Fruit fly (Drosophila melanogaster) whole organism, prepupa: ENCODE results near the gene CG43232.

Experiments used
- CG10631 ChIP-seq: fragments of 200-800 bp; sonication (Bioruptor generic); optimal IDR thresholded peaks from 2 replicates; lab custom pipeline; 2016; ENCODE audit warnings: missing biosample characterization, missing genetic modification characterization
- CG10669 ChIP-seq: fragments of 200-800 bp; sonication (Bioruptor generic); optimal IDR thresholded peaks from 3 replicates; lab custom pipeline; 2018; ENCODE audit warnings: missing biosample characterization, mild to moderate bottlenecking, missing genetic modification characterization, moderate library complexity
- CG11294 ChIP-seq: fragments of 200-800 bp; sonication (Bioruptor generic); IDR thresholded peaks from 2 replicates; pipeline ENCODE4 v1.3.6; 2022; ENCODE audit warnings: missing biosample characterization, missing genetic modification characterization
- CG11762 ChIP-seq: fragments of 200-800 bp; sonication (Bioruptor generic); optimal IDR thresholded peaks from 3 replicates; lab custom pipeline; 2016; ENCODE audit warnings: missing biosample characterization, missing genetic modification characterization; ENCODE audit not compliant: insufficient read depth
- CG11902 ChIP-seq: fragments of 200-800 bp; sonication (Bioruptor generic); optimal IDR thresholded peaks from 3 replicates; lab custom pipeline; 2016; ENCODE audit warnings: missing biosample characterization, missing genetic modification characterization
- CG15336 ChIP-seq: fragments of 200-800 bp; sonication (Bioruptor generic); IDR thresholded peaks from 2 replicates; pipeline ENCODE4 v1.3.6; 2022; ENCODE audit warnings: missing biosample characterization, missing genetic modification characterization
- CG3032 ChIP-seq: fragments of 200-800 bp; optimal IDR thresholded peaks from 2 replicates; lab custom pipeline; 2019; ENCODE audit warnings: missing biosample characterization, mild to moderate bottlenecking, missing genetic modification characterization, moderate library complexity
- CG31627 ChIP-seq: fragments of 200-800 bp; sonication (Bioruptor generic); optimal IDR thresholded peaks from 3 replicates; lab custom pipeline; 2016; ENCODE audit warnings: missing biosample characterization, missing genetic modification characterization
- CG32006 ChIP-seq: fragments of 200-800 bp; sonication (Bioruptor generic); optimal IDR thresholded peaks from 3 replicates; lab custom pipeline; 2017; ENCODE audit warnings: missing biosample characterization, mild to moderate bottlenecking, missing genetic modification characterization
- CG6163 ChIP-seq: fragments of 200-800 bp; sonication (Bioruptor generic); IDR thresholded peaks from 3 replicates; pipeline ENCODE4 v1.3.6; 2022; ENCODE audit warnings: missing biosample characterization, missing genetic modification characterization
- CG6276 ChIP-seq: fragments of 200-800 bp; sonication (Bioruptor generic); optimal IDR thresholded peaks from 2 replicates; lab custom pipeline; 2017; ENCODE audit warnings: missing biosample characterization, mild to moderate bottlenecking, missing genetic modification characterization
- CG6792 ChIP-seq: fragments of 200-800 bp; sonication (Bioruptor generic); optimal IDR thresholded peaks from 3 replicates; lab custom pipeline; 2016; ENCODE audit warnings: missing biosample characterization, missing genetic modification characterization
- CG6808 ChIP-seq: fragments of 200-800 bp; sonication (Bioruptor generic); optimal IDR thresholded peaks from 3 replicates; lab custom pipeline; 2017; ENCODE audit warnings: missing biosample characterization, missing genetic modification characterization, mild to moderate bottlenecking, moderate library complexity, missing genetic modification reagents
- CG6854 ChIP-seq: fragments of 200-800 bp; sonication (Bioruptor generic); optimal IDR thresholded peaks from 2 replicates; lab custom pipeline; 2017; ENCODE audit warnings: missing biosample characterization, mild to moderate bottlenecking, missing genetic modification characterization
- CG7368 ChIP-seq: fragments of 200-800 bp; sonication (Bioruptor generic); optimal IDR thresholded peaks from 3 replicates; lab custom pipeline; 2016; ENCODE audit warnings: missing biosample characterization, missing genetic modification characterization
- CG8119 ChIP-seq: fragments of 200-800 bp; sonication (Bioruptor generic); IDR thresholded peaks from 3 replicates; pipeline ENCODE4 v1.3.6; 2022; ENCODE audit warnings: missing biosample characterization, missing genetic modification characterization
- CG8319 ChIP-seq: fragments of 200-800 bp; sonication (Bioruptor generic); optimal IDR thresholded peaks from 3 replicates; lab custom pipeline; 2016; ENCODE audit warnings: missing biosample characterization, missing genetic modification characterization
- CG9139 ChIP-seq: fragments of 200-800 bp; sonication (Bioruptor generic); optimal IDR thresholded peaks from 3 replicates; lab custom pipeline; 2017; ENCODE audit warnings: missing biosample characterization, mild to moderate bottlenecking, missing genetic modification characterization
- Eip78C ChIP-seq: fragments of 200-800 bp; sonication (Bioruptor generic); peaks from one replicate; lab custom pipeline; 2016; ENCODE audit warnings: missing biosample characterization, missing genetic modification characterization
- Eip93F ChIP-seq: fragments of 200-800 bp; sonication (Bioruptor generic); optimal IDR thresholded peaks from 2 replicates; lab custom pipeline; 2016; ENCODE audit warnings: missing biosample characterization, mild to moderate bottlenecking, missing genetic modification characterization
- Ets21C ChIP-seq: fragments of 200-800 bp; sonication (Bioruptor generic); optimal IDR thresholded peaks from 3 replicates; lab custom pipeline; 2016; ENCODE audit warnings: missing biosample characterization, missing genetic modification characterization
- Ets96B ChIP-seq: fragments of 200-800 bp; optimal IDR thresholded peaks from 2 replicates; lab custom pipeline; 2019; ENCODE audit warnings: missing biosample characterization, mild to moderate bottlenecking, missing genetic modification characterization, moderate library complexity
- Gug ChIP-seq: fragments of 200-800 bp; sonication (Bioruptor generic); IDR thresholded peaks from 2 replicates; pipeline ENCODE4 v1.3.6; 2022; ENCODE audit warnings: missing biosample characterization, missing genetic modification characterization
- Hr38 ChIP-seq: sonication (Bioruptor generic); optimal IDR thresholded peaks from 2 replicates; lab custom pipeline; 2016; ENCODE audit warnings: missing biosample characterization, missing genetic modification characterization
- Hr39 ChIP-seq: fragments of 200-800 bp; sonication (Bioruptor generic); optimal IDR thresholded peaks from 2 replicates; lab custom pipeline; 2016; ENCODE audit warnings: missing biosample characterization, missing genetic modification characterization
- Lpt ChIP-seq: fragments of 200-800 bp; sonication (Bioruptor generic); optimal IDR thresholded peaks from 3 replicates; lab custom pipeline; 2016; ENCODE audit warnings: missing biosample characterization, missing genetic modification characterization
- Smox ChIP-seq: fragments of 200-800 bp; sonication (Bioruptor generic); optimal IDR thresholded peaks from 3 replicates; lab custom pipeline; 2016; ENCODE audit warnings: missing biosample characterization, missing genetic modification characterization
- Sox14 ChIP-seq: fragments of 200-800 bp; sonication (Bioruptor generic); optimal IDR thresholded peaks from 3 replicates; lab custom pipeline; 2016; ENCODE audit warnings: missing biosample characterization, missing genetic modification characterization
- Sox15 ChIP-seq: fragments of 200-800 bp; sonication (Bioruptor generic); optimal IDR thresholded peaks from 3 replicates; lab custom pipeline; 2016; ENCODE audit warnings: missing biosample characterization, missing genetic modification characterization
- achi ChIP-seq: fragments of 200-800 bp; sonication (Bioruptor generic); optimal IDR thresholded peaks from 3 replicates; lab custom pipeline; 2016; ENCODE audit warnings: missing biosample characterization, missing genetic modification characterization
- acj6 ChIP-seq: fragments of 200-800 bp; sonication (Bioruptor generic); optimal IDR thresholded peaks from 3 replicates; lab custom pipeline; 2016; ENCODE audit warnings: missing biosample characterization, missing genetic modification characterization
- cyc ChIP-seq: fragments of 200-800 bp; sonication (Bioruptor generic); optimal IDR thresholded peaks from 3 replicates; lab custom pipeline; 2016; ENCODE audit warnings: missing biosample characterization, missing genetic modification characterization
- dac ChIP-seq: fragments of 200-800 bp; sonication (Bioruptor generic); optimal IDR thresholded peaks from 2 replicates; lab custom pipeline; 2017; ENCODE audit warnings: missing biosample characterization, mild to moderate bottlenecking, missing genetic modification characterization
- dsx ChIP-seq: fragments of 200-800 bp; optimal IDR thresholded peaks from 3 replicates; lab custom pipeline; 2019; ENCODE audit warnings: missing biosample characterization, mild to moderate bottlenecking, missing genetic modification characterization, moderate library complexity; ENCODE audit not compliant: poor library complexity, severe bottlenecking
- eg ChIP-seq: fragments of 200-800 bp; sonication (Bioruptor generic); IDR thresholded peaks from 3 replicates; pipeline ENCODE4 v1.3.6; 2022; ENCODE audit warnings: missing biosample characterization, missing genetic modification characterization
- esn ChIP-seq: fragments of 200-800 bp; sonication (Bioruptor generic); optimal IDR thresholded peaks from 2 replicates; lab custom pipeline; 2016; ENCODE audit warnings: missing biosample characterization, mild to moderate bottlenecking, missing genetic modification characterization, moderate library complexity
- fd85E ChIP-seq: fragments of 200-800 bp; sonication (Bioruptor generic); optimal IDR thresholded peaks from 3 replicates; lab custom pipeline; 2016; ENCODE audit warnings: missing biosample characterization, missing genetic modification characterization
- fkh ChIP-seq: fragments of 200-800 bp; sonication (Bioruptor generic); optimal IDR thresholded peaks from 3 replicates; lab custom pipeline; 2017; ENCODE audit warnings: missing biosample characterization, mild to moderate bottlenecking, missing genetic modification characterization, moderate library complexity
- lz ChIP-seq: fragments of 200-800 bp; sonication (Bioruptor generic); optimal IDR thresholded peaks from 3 replicates; lab custom pipeline; 2016; ENCODE audit warnings: missing biosample characterization, missing genetic modification characterization
- net ChIP-seq: fragments of 200-800 bp; sonication (Bioruptor generic); optimal IDR thresholded peaks from 3 replicates; lab custom pipeline; 2016; ENCODE audit warnings: missing biosample characterization, missing genetic modification characterization
- pdm3 ChIP-seq: fragments of 200-800 bp; sonication (Bioruptor generic); optimal IDR thresholded peaks from 3 replicates; lab custom pipeline; 2016; ENCODE audit warnings: missing biosample characterization, missing genetic modification characterization
- spab ChIP-seq: fragments of 200-800 bp; sonication (Bioruptor generic); optimal IDR thresholded peaks from 2 replicates; lab custom pipeline; 2017; ENCODE audit warnings: missing biosample characterization, mild to moderate bottlenecking, missing genetic modification characterization, missing genetic modification reagents
- topi ChIP-seq: fragments of 200-800 bp; sonication (Bioruptor generic); optimal IDR thresholded peaks from 3 replicates; lab custom pipeline; 2016; ENCODE audit warnings: missing biosample characterization, missing genetic modification characterization
- vri ChIP-seq: fragments of 200-800 bp; sonication (Bioruptor generic); optimal IDR thresholded peaks from 3 replicates; lab custom pipeline; 2016; ENCODE audit warnings: missing biosample characterization, mild to moderate bottlenecking, missing genetic modification characterization

CG43232 gene

dm6 chr2L:6956725-6957124 is 24.8 kb downstream of the CG43232 start, which contains the start of the genes CG13775 and CG3430:
Gene CG13775 (minus strand): TSS chr2L:6956950.
Gene CG3430 (plus strand): TSS chr2L:6957008.
- TF ChIP-seq CG7368 (GFP tag; lab: Kevin White, UChicago) (no peak), CG6792 (no peak), Ets96B (tag; lab: Kevin White, UChicago) (no peak), CG6854 (GFP tag; lab: Kevin White, UChicago) (peak; percentile 35), achi (GFP tag; lab: Kevin White, UChicago) (no peak), Sox15 (GFP tag; lab: Kevin White, UChicago) (no peak), Gug (GFP tag; lab: Robert Waterston, UW) (no peak), topi (no peak), CG11762 (no peak), Sox14 (no peak), vri (GFP tag; lab: Kevin White, UChicago) (peak; percentile 59), dac (no peak), CG11294 (GFP tag; lab: Robert Waterston, UW) (no peak), Eip78C (GFP tag; lab: Kevin White, UChicago) (no peak), CG9139 (GFP tag; lab: Kevin White, UChicago) (no peak), Eip93F (GFP tag; lab: Kevin White, UChicago) (no peak), CG11902 (no peak), CG31627 (peak; percentile 22), esn (peak; percentile 45), CG6808 (GFP tag; lab: Kevin White, UChicago) (no peak), spab (no peak), CG32006 (GFP tag; lab: Kevin White, UChicago) (no peak), lz (no peak), Ets21C (no peak), Hr38 (GFP tag; lab: Kevin White, UChicago) (no peak), acj6 (GFP tag; lab: Kevin White, UChicago) (no peak), CG8319 (no peak), pdm3 (GFP tag; lab: Kevin White, UChicago) (no peak), Hr39 (no peak), Smox (GFP tag; lab: Kevin White, UChicago) (no peak), CG15336 (GFP tag; lab: Robert Waterston, UW) (no peak), CG10631 (GFP tag; lab: Kevin White, UChicago) (no peak)

- TF ChIP-seq esn (no peak), CG10669 (no peak), CG6276 (no peak), Ets21C (no peak), CG11902 (no peak), CG11762 (no peak), vri (GFP tag; lab: Kevin White, UChicago) (peak; percentile 93), CG6808 (GFP tag; lab: Kevin White, UChicago) (no peak)
- TF ChIP-seq, all 60 proteins: peak for 1
Measured at dm6 chr2L:6960165-6960564, 28.2 kb downstream of the CG43232 start, which contains the start of the genes Atac1 and Hmgcl. Gene Atac1 (minus strand): TSS chr2L:6960328. Gene Hmgcl (plus strand): TSS chr2L:6960377.

dm6 chr2L:6964022-6964434 is 32.1 kb downstream of the CG43232 start, which contains the start of the genes sip2 and Coprox:
Gene sip2 (minus strand): TSS chr2L:6964074.
Gene Coprox (plus strand): TSS chr2L:6964421.
- TF ChIP-seq CG10631 (GFP tag; lab: Kevin White, UChicago) (peak; percentile 84), CG6792 (peak; percentile 30), Sox15 (GFP tag; lab: Kevin White, UChicago) (peak; percentile 16), CG6163 (GFP tag; lab: Robert Waterston, UW) (peak; percentile 48; the same call in 1 of the 3 replicates), dsx (GFP tag; lab: Kevin White, UChicago) (peak; percentile 70), dac (no peak), vri (GFP tag; lab: Kevin White, UChicago) (peak; percentile 34), Lpt (GFP tag; lab: Kevin White, UChicago) (no peak), CG3032 (peak; percentile 77), Gug (GFP tag; lab: Robert Waterston, UW) (peak; percentile 22; the same call in 1 of the 2 replicates), Eip78C (GFP tag; lab: Kevin White, UChicago) (peak; percentile 56), CG8119 (GFP tag; lab: Robert Waterston, UW) (peak; percentile 54; the same call in 1 of the 3 replicates), CG9139 (GFP tag; lab: Kevin White, UChicago) (no peak), net (GFP tag; lab: Kevin White, UChicago) (no peak), CG31627 (peak; percentile 5), lz (peak; percentile 15), fkh (GFP tag; lab: Kevin White, UChicago) (peak; percentile 83), Smox (GFP tag; lab: Kevin White, UChicago) (no peak), CG8319 (no peak), fd85E (GFP tag; lab: Kevin White, UChicago) (no peak), esn (peak; percentile 58), spab (no peak), eg (GFP tag; lab: Robert Waterston, UW) (peak; percentile 77), acj6 (GFP tag; lab: Kevin White, UChicago) (no peak), Eip93F (GFP tag; lab: Kevin White, UChicago) (peak; percentile 13), cyc (peak; percentile 34)
